Fruit fly (Drosophila melanogaster): ENCODE results near the gene Cyt-c1.

The Cyt-c1 gene

dm6 chr3L:5360039-5360988 lies at the start of gene Cyt-c1:
Cyt-c1 (plus strand) TSS chr3L:5360211.
- TF ChIP-seq noc (tag; optimal IDR thresholded peaks at IDR 0.05) = no peak

- no peak for TF ChIP-seq noc (tag; optimal IDR thresholded peaks at IDR 0.05)
Observed at dm6 chr3L:5327821-5328220, 32.2 kb upstream of the Cyt-c1 start.

dm6 chr3L:5329460-5329859 lies 30.6 kb upstream of the Cyt-c1 start:
- no peak for TF ChIP-seq noc (tag; optimal IDR thresholded peaks at IDR 0.05)

- peak; percentile 60 for TF ChIP-seq noc (tag; optimal IDR thresholded peaks at IDR 0.05)
Observed at dm6 chr3L:5341770-5342318, 18.2 kb upstream of the Cyt-c1 start.

- TF ChIP-seq noc (tag; optimal IDR thresholded peaks at IDR 0.05) = no peak
Observed at dm6 chr3L:5342909-5343710, 16.9 kb upstream of the Cyt-c1 start.

dm6 chr3L:5348987-5349386 lies 11.0 kb upstream of the Cyt-c1 start:
- no peak for TF ChIP-seq noc (tag; optimal IDR thresholded peaks at IDR 0.05)

dm6 chr3L:5349751-5350310 lies 10.2 kb upstream of the Cyt-c1 start:
- no peak for TF ChIP-seq noc (tag; optimal IDR thresholded peaks at IDR 0.05)

dm6 chr3L:5351348-5351850 lies 8.6 kb upstream of the Cyt-c1 start:
- no peak for TF ChIP-seq noc (tag; optimal IDR thresholded peaks at IDR 0.05)

dm6 chr3L:5352684-5353322 lies 7.2 kb upstream of the Cyt-c1 start:
- peak; percentile 16 for TF ChIP-seq noc (tag; optimal IDR thresholded peaks at IDR 0.05)

dm6 chr3L:5353484-5354056 lies 6.4 kb upstream of the Cyt-c1 start:
- TF ChIP-seq noc (tag; optimal IDR thresholded peaks at IDR 0.05) = peak; percentile 34

- TF ChIP-seq noc (tag; optimal IDR thresholded peaks at IDR 0.05) = no peak
Observed at dm6 chr3L:5354472-5354871, 5.5 kb upstream of the Cyt-c1 start.

dm6 chr3L:5355074-5355790 lies 4.8 kb upstream of the Cyt-c1 start, which contains the start of gene CG46456:
CG46456 (minus strand) TSS chr3L:5355346.
- peak; percentile 99 for TF ChIP-seq noc (tag; optimal IDR thresholded peaks at IDR 0.05)

- TF ChIP-seq noc (tag; optimal IDR thresholded peaks at IDR 0.05) = no peak
Observed at dm6 chr3L:5355823-5356049, 4.3 kb upstream of the Cyt-c1 start, which contains the start of gene lama. lama (minus strand) TSS chr3L:5355923.

Measured in whole organism, larva.